Worm (Caenorhabditis elegans) whole organism, late embryonic: ENCODE results near the gene ztf-17.

Experiments used
- ceh-19 ChIP-seq: fragments of 200-800 bp; sonication (Bioruptor generic); optimal IDR thresholded peaks from 2 replicates; lab custom pipeline; 2018; ENCODE audit warnings: mild to moderate bottlenecking, missing genetic modification characterization, missing compliant biosample characterization
- ceh-9 ChIP-seq: sonication (generic microtip); optimal IDR thresholded peaks from 2 replicates; lab custom pipeline; 2016; ENCODE audit warnings: mild to moderate bottlenecking, missing genetic modification characterization, inconsistent platforms, missing compliant biosample characterization

DNA sequence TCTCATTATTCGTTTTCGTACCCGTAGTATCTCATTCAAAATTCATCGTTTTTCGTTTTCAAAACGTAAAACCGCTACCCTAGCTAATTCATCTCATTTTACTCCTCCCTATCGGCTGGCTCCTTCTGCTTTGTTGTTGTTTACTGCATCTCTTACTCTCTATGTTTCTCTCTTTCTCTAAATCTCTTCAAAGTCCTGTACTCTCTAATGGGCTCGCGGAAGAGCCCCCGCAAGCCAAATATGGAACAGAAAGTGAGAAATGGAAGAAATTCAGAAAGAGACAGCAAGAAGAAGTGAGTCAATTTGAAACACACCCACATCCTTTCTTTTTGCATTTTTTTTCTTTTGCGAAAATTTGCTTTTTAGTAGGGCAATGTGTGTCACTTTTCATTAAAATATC lies 31.3 kb downstream of the ztf-17 start:
- TF ChIP-seq ceh-19 (GFP tag; lab: Kevin White, UChicago) (no peak), ceh-9 (no peak)
